Worm (Caenorhabditis elegans): ENCODE results near the gene C15B12.2.

C15B12.2 gene

ce11 chrX:6440464-6440863 lies 22.7 kb upstream of the C15B12.2 start, which contains the start of gene K10C2.14:
K10C2.14 (minus strand) TSS chrX:6440564.
- no peak for TF ChIP-seq elt-2 (tag; optimal IDR thresholded peaks at IDR 0.05)
- no peak for TF ChIP-seq ceh-31 (tag; optimal IDR thresholded peaks at IDR 0.05)
- TF ChIP-seq tbx-2 (tag; optimal IDR thresholded peaks at IDR 0.05): no peak
- TF ChIP-seq ceh-19 (GFP tag; optimal IDR thresholded peaks at IDR 0.05): no peak
- no peak for TF ChIP-seq pag-3 (tag; optimal IDR thresholded peaks at IDR 0.05; ENCODE audit: borderline replicate concordance)
- TF ChIP-seq fax-1 (tag; optimal IDR thresholded peaks at IDR 0.05): no peak
- no peak for TF ChIP-seq fkh-10 (GFP tag; optimal IDR thresholded peaks at IDR 0.05)
- TF ChIP-seq ref-2 (tag; optimal IDR thresholded peaks at IDR 0.05): no peak
- TF ChIP-seq che-1 (tag; optimal IDR thresholded peaks at IDR 0.05): no peak
- TF ChIP-seq sox-2 (GFP tag; IDR thresholded peaks at IDR 0.05): no peak
- no peak for TF ChIP-seq syd-9 (tag; optimal IDR thresholded peaks at IDR 0.05)
- TF ChIP-seq sox-4 (tag; optimal IDR thresholded peaks at IDR 0.05): no peak
- no peak for TF ChIP-seq ets-4 (tag; optimal IDR thresholded peaks at IDR 0.05)
- TF ChIP-seq elt-4 (tag; optimal IDR thresholded peaks at IDR 0.05): no peak
- no peak for TF ChIP-seq K02D7.2 (tag; optimal IDR thresholded peaks at IDR 0.05)
- TF ChIP-seq lim-6 (tag; optimal IDR thresholded peaks at IDR 0.05): no peak
- TF ChIP-seq dve-1 (tag; optimal IDR thresholded peaks at IDR 0.05): no peak
- no peak for TF ChIP-seq F13H6.1 (tag; optimal IDR thresholded peaks at IDR 0.05)

- TF ChIP-seq F13H6.1 (tag; optimal IDR thresholded peaks at IDR 0.05): no peak
- TF ChIP-seq ceh-34 (tag; optimal IDR thresholded peaks at IDR 0.05): no peak
- TF ChIP-seq ceh-2 (tag; optimal IDR thresholded peaks at IDR 0.05): no peak
Observed at ce11 chrX:6443373-6443772, 19.8 kb upstream of the C15B12.2 start, which contains the start of gene K10C2.7. K10C2.7 (minus strand) TSS chrX:6443473.

- TF ChIP-seq zip-5 (tag; optimal IDR thresholded peaks at IDR 0.05): no peak
- TF ChIP-seq pha-4 (tag; optimal IDR thresholded peaks at IDR 0.05): no peak
- no peak for TF ChIP-seq hlh-6 (tag; optimal IDR thresholded peaks at IDR 0.05)
- TF ChIP-seq pax-1 (tag; optimal IDR thresholded peaks at IDR 0.05): no peak
- no peak for TF ChIP-seq ztf-16 (tag; optimal IDR thresholded peaks at IDR 0.05)
- no peak for TF ChIP-seq sdc-2 (tag; optimal IDR thresholded peaks at IDR 0.05)
- no peak for TF ChIP-seq lim-6 (tag; optimal IDR thresholded peaks at IDR 0.05)
- no peak for TF ChIP-seq pag-3 (tag; optimal IDR thresholded peaks at IDR 0.05; ENCODE audit: borderline replicate concordance)
- no peak for TF ChIP-seq ceh-2 (tag; optimal IDR thresholded peaks at IDR 0.05)
- no peak for TF ChIP-seq nfya-1 (tag; optimal IDR thresholded peaks at IDR 0.05)
- TF ChIP-seq ahr-1 (tag; optimal IDR thresholded peaks at IDR 0.05): no peak
- no peak for TF ChIP-seq ceh-45 (GFP tag; IDR thresholded peaks at IDR 0.05)
- no peak for TF ChIP-seq fax-1 (tag; optimal IDR thresholded peaks at IDR 0.05)
Observed at ce11 chrX:6445239-6445638, 18.0 kb upstream of the C15B12.2 start.

- no peak for TF ChIP-seq madf-2 (tag; optimal IDR thresholded peaks at IDR 0.05)
Observed at ce11 chrX:6446564-6446963, 16.6 kb upstream of the C15B12.2 start, which contains the start of gene asp-14. asp-14 (minus strand) TSS chrX:6446664.

- no peak for TF ChIP-seq dve-1 (tag; optimal IDR thresholded peaks at IDR 0.05)
- no peak for TF ChIP-seq pha-2 (tag; optimal IDR thresholded peaks at IDR 0.05)
- TF ChIP-seq ztf-16 (tag; optimal IDR thresholded peaks at IDR 0.05): no peak
- peak; percentile 61 for TF ChIP-seq hlh-30 (tag; optimal IDR thresholded peaks at IDR 0.05; ENCODE audit: insufficient read depth)
- TF ChIP-seq elt-2 (tag; optimal IDR thresholded peaks at IDR 0.05): peak; percentile 22
- TF ChIP-seq odd-2 (tag; optimal IDR thresholded peaks at IDR 0.05): no peak
Observed at ce11 chrX:6448866-6449400, 14.3 kb upstream of the C15B12.2 start, which contains the start of gene fah-1. fah-1 (minus strand) TSS chrX:6448916.
